Worm (Caenorhabditis elegans) whole organism, early embryonic: Measurements from ENCODE around the gene Y70C5A.4.

Source experiments
- B0310.2 ChIP-seq: sonication (generic microtip); optimal IDR thresholded peaks from 2 replicates; lab custom pipeline; 2016; ENCODE audit warnings: mild to moderate bottlenecking, missing genetic modification characterization, missing compliant biosample characterization
- F13C5.2 ChIP-seq: sonication (generic microtip); optimal IDR thresholded peaks from 2 replicates; lab custom pipeline; 2017; ENCODE audit warnings: mild to moderate bottlenecking, missing genetic modification characterization, inconsistent platforms, missing compliant biosample characterization
- aly-1 ChIP-seq: sonication (generic microtip); optimal IDR thresholded peaks from 2 replicates; lab custom pipeline; 2016; ENCODE audit warnings: missing genetic modification characterization, missing compliant biosample characterization
- ama-1 ChIP-seq: fragments of 150-350 bp; optimal IDR thresholded peaks from 2 replicates; lab custom pipeline; 2014
- ceh-13 ChIP-seq: fragments of 200-800 bp; sonication (Bioruptor generic); optimal IDR thresholded peaks from 2 replicates; lab custom pipeline; 2018; ENCODE audit warnings: mild to moderate bottlenecking, missing genetic modification characterization, missing compliant biosample characterization
- ceh-36 ChIP-seq: sonication (generic microtip); optimal IDR thresholded peaks from 2 replicates; lab custom pipeline; 2016; ENCODE audit warnings: missing genetic modification characterization, inconsistent platforms, missing compliant biosample characterization
- ets-7 ChIP-seq: sonication (generic microtip); optimal IDR thresholded peaks from 2 replicates; lab custom pipeline; 2016; ENCODE audit warnings: missing genotype, missing genetic modification characterization, missing compliant biosample characterization
- flt-1 ChIP-seq: fragments of 200-800 bp; sonication (Bioruptor generic); IDR thresholded peaks from 2 replicates; pipeline ENCODE4 v1.3.6; 2022; ENCODE audit warnings: missing genetic modification characterization, missing compliant biosample characterization
- hmbx-1 ChIP-seq: sonication (generic microtip); optimal IDR thresholded peaks from 2 replicates; lab custom pipeline; 2016; ENCODE audit warnings: mild to moderate bottlenecking, missing genetic modification characterization, missing compliant biosample characterization
- hmg-4 ChIP-seq: fragments of 200-800 bp; sonication (Bioruptor generic); optimal IDR thresholded peaks from 2 replicates; lab custom pipeline; 2018; ENCODE audit warnings: mild to moderate bottlenecking, missing genetic modification characterization, missing compliant biosample characterization
- hnd-1 ChIP-seq: sonication (generic microtip); optimal IDR thresholded peaks from 2 replicates; lab custom pipeline; 2016; ENCODE audit warnings: missing genetic modification characterization, missing compliant biosample characterization
- pes-1 ChIP-seq: fragments of 200-800 bp; sonication (Bioruptor generic); IDR thresholded peaks from 2 replicates; pipeline ENCODE4 v1.3.6; 2022; ENCODE audit warnings: missing genetic modification reagents, missing genetic modification characterization, missing compliant biosample characterization
- scrt-1 ChIP-seq: fragments of 200-800 bp; sonication (Bioruptor generic); IDR thresholded peaks from 2 replicates; pipeline ENCODE4 v1.3.6; 2022; ENCODE audit warnings: missing genetic modification characterization, missing compliant biosample characterization
- sea-1 ChIP-seq: fragments of 200-800 bp; sonication (Bioruptor generic); conservative IDR thresholded peaks from 2 replicates; pipeline ENCODE4 v1.3.6; 2022; ENCODE audit warnings: missing genetic modification characterization, missing compliant biosample characterization
- tbx-11 ChIP-seq: fragments of 200-800 bp; sonication (Bioruptor generic); IDR thresholded peaks from 2 replicates; pipeline ENCODE4 v1.3.6; 2022; ENCODE audit warnings: missing genetic modification characterization, missing compliant biosample characterization
- tbx-37 ChIP-seq: fragments of 200-800 bp; sonication (Bioruptor generic); conservative IDR thresholded peaks from 2 replicates; pipeline ENCODE4 v1.3.6; 2022; ENCODE audit warnings: missing genetic modification reagents, missing genetic modification characterization, missing compliant biosample characterization
- tra-4 ChIP-seq: sonication (generic microtip); optimal IDR thresholded peaks from 2 replicates; lab custom pipeline; 2017; ENCODE audit warnings: missing genetic modification characterization, missing compliant biosample characterization

The Y70C5A.4 gene

DNA sequence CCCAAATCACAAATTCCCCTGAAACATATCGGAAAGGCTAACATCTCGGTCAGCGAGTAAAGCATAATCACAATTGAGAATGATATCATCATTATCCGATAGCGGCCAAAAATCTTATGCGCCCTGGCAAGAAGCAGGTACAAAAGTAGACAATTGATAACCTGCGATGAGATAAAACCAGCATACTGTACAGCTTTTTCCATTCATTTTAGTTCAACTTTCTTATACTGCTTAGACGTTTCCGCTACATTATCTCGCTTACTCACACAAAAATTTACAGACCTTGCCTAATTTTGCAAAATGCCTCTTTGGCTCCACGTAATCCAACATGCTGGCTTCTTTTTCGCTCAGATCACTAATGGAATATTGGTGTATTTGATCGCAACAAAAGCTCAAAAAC is 34.6 kb upstream of the Y70C5A.4 start, which contains the start of gene str-150:
Gene str-150 (plus strand): TSS at position 301 of the 400 bp plus-strand sequence.
- TF ChIP-seq tbx-37 (GFP tag; lab: Robert Waterston, UW) (no peak), hnd-1 (no peak), ceh-13 (GFP tag; lab: Kevin White, UChicago) (no peak), flt-1 (no peak), hmg-4 (GFP tag; lab: Kevin White, UChicago) (no peak), scrt-1 (GFP tag; lab: Robert Waterston, UW) (no peak)

DNA sequence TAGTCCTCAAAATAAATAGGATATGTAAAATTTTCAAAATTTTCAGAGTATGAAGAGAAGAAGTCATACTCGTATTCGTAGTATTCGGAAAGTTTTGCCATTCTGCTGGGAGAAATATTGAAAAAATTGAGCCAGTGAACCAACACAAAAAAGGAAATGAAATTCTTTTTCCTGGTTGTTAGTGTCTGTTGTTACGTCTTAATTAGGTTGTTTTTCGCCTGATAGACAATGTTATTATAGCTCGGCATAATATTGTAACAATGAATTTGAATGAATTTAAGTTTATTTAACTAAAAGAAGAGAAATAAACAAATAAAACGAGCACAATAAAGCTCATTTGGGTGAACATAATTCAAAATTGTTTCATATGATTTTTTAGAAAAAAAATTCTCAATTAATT is 29.1 kb upstream of the Y70C5A.4 start, which contains the start of gene srw-73:
Gene srw-73 (minus strand): TSS at position 101 of the 400 bp plus-strand sequence.
- TF ChIP-seq hmbx-1 (no peak), sea-1 (GFP tag; lab: Robert Waterston, UW) (no peak), scrt-1 (GFP tag; lab: Robert Waterston, UW) (no peak), aly-1 (tag; lab: Kevin White, UChicago) (no peak), ama-1 (lab: Kevin White, UChicago) (no peak), ets-7 (tag; lab: Kevin White, UChicago) (no peak), hnd-1 (no peak), F13C5.2 (tag; lab: Kevin White, UChicago) (no peak), pes-1 (GFP tag; lab: Robert Waterston, UW) (no peak), ceh-36 (tag; lab: Kevin White, UChicago) (no peak), ceh-13 (GFP tag; lab: Kevin White, UChicago) (no peak), B0310.2 (tag; lab: Kevin White, UChicago) (no peak), flt-1 (no peak)

DNA sequence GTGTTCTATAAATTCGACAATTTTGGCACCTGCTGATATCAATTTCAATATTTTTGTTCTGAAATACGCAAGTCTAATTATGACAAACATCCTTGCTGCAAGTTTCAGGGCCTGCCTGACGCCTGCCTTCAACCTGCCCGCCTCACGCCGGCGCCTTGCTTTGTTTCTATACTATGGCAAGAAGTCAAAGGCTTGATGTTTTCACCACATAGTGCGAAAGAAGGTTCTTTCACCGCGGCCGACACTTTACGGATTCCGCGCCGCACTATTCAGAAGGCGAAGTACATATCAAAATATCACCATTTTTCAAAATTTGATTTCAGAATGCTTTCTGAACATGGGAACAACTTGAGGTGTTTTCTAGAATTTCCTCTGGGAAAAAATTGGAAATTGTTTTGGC is 28.1 kb upstream of the Y70C5A.4 start:
- TF ChIP-seq B0310.2 (tag; lab: Kevin White, UChicago) (no peak), hmg-4 (GFP tag; lab: Kevin White, UChicago) (no peak), tbx-11 (GFP tag; lab: Robert Waterston, UW) (no peak), sea-1 (GFP tag; lab: Robert Waterston, UW) (no peak), scrt-1 (GFP tag; lab: Robert Waterston, UW) (no peak), ceh-13 (GFP tag; lab: Kevin White, UChicago) (no peak), hmbx-1 (no peak), tra-4 (tag; lab: Kevin White, UChicago) (no peak), ets-7 (tag; lab: Kevin White, UChicago) (no peak), hnd-1 (no peak), ceh-36 (tag; lab: Kevin White, UChicago) (no peak), pes-1 (GFP tag; lab: Robert Waterston, UW) (no peak), aly-1 (tag; lab: Kevin White, UChicago) (no peak), tbx-37 (GFP tag; lab: Robert Waterston, UW) (no peak)

DNA sequence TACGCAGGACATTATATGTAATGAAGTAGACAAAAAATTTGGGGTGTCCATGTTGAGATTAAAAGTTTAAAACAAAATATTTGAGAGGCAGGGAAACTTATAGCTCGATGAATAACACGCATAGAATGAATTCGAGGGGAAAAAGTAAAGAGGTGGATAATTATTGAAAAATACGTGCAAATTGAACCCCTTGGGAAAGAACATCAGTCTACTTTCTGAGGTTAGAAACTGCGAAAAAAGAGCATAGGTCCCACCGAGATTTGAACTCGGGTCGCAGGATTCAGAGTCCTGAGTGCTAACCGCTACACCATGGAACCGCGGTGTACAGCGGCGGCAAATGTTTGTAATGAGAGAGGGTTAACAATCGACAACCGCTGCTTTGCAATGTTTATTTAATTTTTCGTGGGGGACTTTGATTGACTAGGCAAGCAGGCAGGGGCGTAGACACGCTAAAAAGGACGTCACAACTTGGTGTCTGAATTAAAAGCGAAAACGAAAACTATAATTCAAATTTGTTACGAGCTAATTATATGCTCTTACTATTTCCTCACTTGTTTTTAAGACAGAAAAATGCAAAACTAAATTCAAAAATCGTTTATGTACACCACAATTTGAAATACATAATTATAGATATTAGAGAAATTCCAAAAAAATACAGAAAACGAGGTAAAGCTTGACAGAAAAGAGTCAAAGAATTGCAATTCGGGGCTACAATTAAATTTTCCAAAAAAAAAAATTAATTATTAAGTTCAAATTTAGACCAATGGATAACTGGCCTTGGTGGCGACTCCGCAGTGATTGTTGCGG is 25.4 kb upstream of the Y70C5A.4 start, which contains the start of gene srh-269:
Gene srh-269 (minus strand): TSS at position 51 of the 807 bp plus-strand sequence.
- TF ChIP-seq tra-4 (tag; lab: Kevin White, UChicago) (peak; percentile 41), B0310.2 (tag; lab: Kevin White, UChicago) (peak; percentile 56), tbx-11 (GFP tag; lab: Robert Waterston, UW) (peak; percentile 65), flt-1 (peak; percentile 76), hmg-4 (GFP tag; lab: Kevin White, UChicago) (peak; percentile 67), ceh-13 (GFP tag; lab: Kevin White, UChicago) (peak; percentile 11), hnd-1 (peak; percentile 31), ets-7 (tag; lab: Kevin White, UChicago) (peak; percentile 45), hmbx-1 (peak; percentile 8), pes-1 (GFP tag; lab: Robert Waterston, UW) (peak; percentile 80), tbx-37 (GFP tag; lab: Robert Waterston, UW) (0 out of 2 replicates have a peak, but pooled peaks have one; percentile 43), sea-1 (GFP tag; lab: Robert Waterston, UW) (peak; percentile 59; the same call in 1 of the 2 replicates), aly-1 (tag; lab: Kevin White, UChicago) (peak; percentile 61), F13C5.2 (tag; lab: Kevin White, UChicago) (peak; percentile 71), scrt-1 (GFP tag; lab: Robert Waterston, UW) (peak; percentile 79), ama-1 (lab: Kevin White, UChicago) (no peak), ceh-36 (tag; lab: Kevin White, UChicago) (peak; percentile 38)

DNA sequence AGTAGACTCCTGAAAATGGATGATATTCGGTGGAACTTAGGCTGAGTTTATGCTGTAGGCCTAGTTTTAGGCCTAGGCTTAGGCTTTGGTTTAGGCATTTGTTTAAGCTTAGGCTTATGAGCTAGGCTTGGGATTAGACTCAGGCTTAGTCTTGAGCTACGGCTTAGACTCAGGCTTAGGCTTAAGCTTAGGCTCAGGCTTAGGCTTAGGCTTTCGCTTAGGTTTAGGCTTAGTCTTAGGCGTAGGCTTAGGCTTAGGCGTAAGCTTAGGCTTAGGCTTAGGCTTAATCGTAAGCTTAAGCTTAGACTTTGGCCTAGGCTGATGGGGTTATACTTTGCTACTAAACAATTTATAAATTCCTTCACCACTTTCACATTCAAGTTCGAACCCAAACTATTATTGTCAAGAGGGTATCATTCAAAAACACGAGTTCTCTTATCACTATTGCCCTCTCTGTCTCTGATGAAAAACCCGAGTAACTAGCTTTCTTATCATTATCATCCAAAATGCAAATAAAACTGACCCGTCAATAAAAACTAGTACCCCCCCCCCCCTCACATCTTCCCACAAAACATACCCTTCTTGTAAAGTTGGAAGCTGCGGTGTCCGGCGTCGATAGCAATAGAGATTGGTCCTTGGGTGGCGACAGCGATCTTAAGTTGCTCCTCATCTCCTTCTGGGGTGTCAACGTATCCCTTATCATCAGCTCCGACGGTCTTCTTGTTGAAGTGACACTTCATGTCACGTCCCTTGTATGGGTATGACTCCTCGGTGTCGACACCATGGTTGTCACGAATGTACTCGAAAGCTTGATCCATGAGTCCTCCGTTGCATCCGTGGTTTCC is 24.4 kb upstream of the Y70C5A.4 start:
- TF ChIP-seq ceh-36 (tag; lab: Kevin White, UChicago) (peak; percentile 88), ceh-13 (GFP tag; lab: Kevin White, UChicago) (no peak)

DNA sequence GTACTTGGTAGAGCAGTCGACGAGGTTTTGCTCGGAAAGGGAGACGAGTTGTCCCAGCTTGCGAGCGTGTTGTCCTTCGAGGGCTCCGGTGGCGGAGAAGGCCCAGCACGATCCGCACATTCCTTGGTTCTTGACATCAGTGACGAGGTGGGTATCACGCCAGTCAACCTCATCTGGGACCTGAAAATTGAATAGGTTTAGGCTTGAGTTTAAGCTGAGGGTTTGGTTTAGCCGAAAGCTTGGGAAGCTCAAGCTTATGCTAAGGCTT is 23.8 kb upstream of the Y70C5A.4 start:
- TF ChIP-seq hnd-1 (no peak), hmbx-1 (no peak), ceh-13 (GFP tag; lab: Kevin White, UChicago) (no peak), B0310.2 (tag; lab: Kevin White, UChicago) (no peak), flt-1 (no peak), F13C5.2 (tag; lab: Kevin White, UChicago) (no peak), ama-1 (lab: Kevin White, UChicago) (no peak), pes-1 (GFP tag; lab: Robert Waterston, UW) (no peak)

DNA sequence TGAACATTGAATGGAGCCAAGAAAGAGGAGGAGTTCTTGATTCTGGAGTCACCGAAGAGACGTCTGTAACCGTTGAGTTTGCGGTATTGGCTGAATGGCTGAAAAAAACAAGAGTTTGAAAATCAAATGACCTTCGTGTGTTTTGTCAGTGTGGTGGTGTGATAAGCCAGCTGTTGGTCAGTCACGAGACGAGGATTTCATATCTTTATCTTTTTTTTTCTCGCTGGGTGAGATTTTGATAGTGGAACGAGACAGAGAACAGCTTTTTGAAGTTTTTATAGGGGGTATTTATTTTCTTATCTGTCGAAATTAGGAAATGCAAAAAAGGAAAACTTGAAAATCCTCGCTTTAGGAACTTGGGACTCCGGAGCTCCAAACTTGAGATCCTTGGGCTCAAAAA is 23.0 kb upstream of the Y70C5A.4 start:
- TF ChIP-seq scrt-1 (GFP tag; lab: Robert Waterston, UW) (no peak), hmbx-1 (no peak), hnd-1 (no peak), aly-1 (tag; lab: Kevin White, UChicago) (no peak), pes-1 (GFP tag; lab: Robert Waterston, UW) (no peak), tbx-11 (GFP tag; lab: Robert Waterston, UW) (no peak)
